Worm (Caenorhabditis elegans): ENCODE measurements around the gene nhr-238.
A peak's percentile ranks its signal among the peaks of the same experiment; 100 is the strongest.

The nhr-238 gene

DNA sequence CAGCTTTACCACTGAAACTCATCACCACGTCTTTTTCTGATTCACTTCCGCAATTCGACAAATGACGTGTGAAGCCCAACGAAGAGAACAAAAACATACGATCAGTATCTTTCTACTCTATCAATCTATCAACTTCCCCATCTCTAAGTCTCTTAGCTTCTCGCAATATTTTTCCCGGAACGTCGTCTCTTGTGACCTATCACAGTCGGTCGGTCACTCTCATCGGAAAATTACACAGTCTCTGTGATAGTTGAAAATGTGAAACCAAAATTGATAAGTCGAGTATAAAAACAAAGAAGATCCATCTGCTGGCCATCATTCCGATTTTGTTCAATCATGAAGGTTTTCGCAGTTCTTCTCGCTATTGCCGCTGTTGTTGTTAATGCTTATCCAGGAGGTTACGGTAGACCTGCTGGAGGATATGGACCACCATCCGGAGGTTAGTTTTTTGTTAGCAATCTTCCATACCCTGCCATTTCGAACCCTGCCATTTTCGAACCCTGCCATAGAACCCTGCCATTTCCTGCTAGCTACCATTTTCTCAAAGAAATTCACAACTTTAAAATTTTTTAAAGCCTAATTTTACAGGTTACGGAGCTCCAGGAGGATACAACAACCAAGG, 35.3 kb downstream of the nhr-238 start, which contains the start of gene F16B4.4:
Gene F16B4.4, plus strand, starts transcription at position 221 of the 622 bp plus-strand sequence.
- no peak for TF ChIP-seq ceh-13 (GFP tag; optimal IDR thresholded peaks at IDR 0.05)
- no peak for TF ChIP-seq scrt-1 (GFP tag; IDR thresholded peaks at IDR 0.05)
- TF ChIP-seq hmg-4 (GFP tag; optimal IDR thresholded peaks at IDR 0.05): no peak
- TF ChIP-seq tbx-11 (GFP tag; IDR thresholded peaks at IDR 0.05): no peak
- TF ChIP-seq tbx-37 (GFP tag; conservative IDR thresholded peaks at IDR 0.05): no peak
- no peak for TF ChIP-seq ama-1 (optimal IDR thresholded peaks at IDR 0.05)
- TF ChIP-seq ceh-36 (tag; optimal IDR thresholded peaks at IDR 0.05): no peak

DNA sequence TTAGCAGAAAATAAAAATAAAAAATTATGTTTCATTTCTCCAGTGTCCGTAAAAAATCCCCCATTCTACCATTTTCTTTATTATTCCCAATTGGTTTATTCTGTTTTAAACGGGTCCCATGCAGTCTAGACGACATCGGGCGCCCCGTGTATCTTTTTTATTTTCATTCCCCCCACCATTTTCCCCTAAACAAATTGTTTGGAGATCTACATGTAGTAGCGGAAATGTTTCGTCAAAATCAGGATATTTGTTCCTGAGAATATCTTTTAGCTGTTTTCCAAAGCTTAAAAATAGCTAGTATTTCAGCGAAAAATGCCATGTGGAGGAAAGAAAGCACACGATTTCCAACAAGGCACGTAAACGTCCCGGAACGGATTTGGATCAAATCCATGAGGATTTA, 41.1 kb downstream of the nhr-238 start, which contains the start of gene F16B4.5:
Gene F16B4.5, plus strand, starts transcription at position 301 of the 400 bp plus-strand sequence.
- no peak for TF ChIP-seq ceh-36 (tag; optimal IDR thresholded peaks at IDR 0.05)
- TF ChIP-seq F13C5.2 (tag; optimal IDR thresholded peaks at IDR 0.05): no peak
- no peak for TF ChIP-seq tbx-11 (GFP tag; IDR thresholded peaks at IDR 0.05)
- no peak for TF ChIP-seq sea-1 (GFP tag; conservative IDR thresholded peaks at IDR 0.05)
- no peak for TF ChIP-seq hnd-1 (tag; optimal IDR thresholded peaks at IDR 0.05)
- TF ChIP-seq ceh-13 (GFP tag; optimal IDR thresholded peaks at IDR 0.05): no peak
- no peak for TF ChIP-seq pes-1 (GFP tag; IDR thresholded peaks at IDR 0.05)
- TF ChIP-seq tra-4 (tag; optimal IDR thresholded peaks at IDR 0.05): no peak
- TF ChIP-seq hmg-4 (GFP tag; optimal IDR thresholded peaks at IDR 0.05): no peak
- TF ChIP-seq flt-1 (GFP tag; IDR thresholded peaks at IDR 0.05): no peak
- no peak for TF ChIP-seq ets-7 (tag; optimal IDR thresholded peaks at IDR 0.05)
- TF ChIP-seq B0310.2 (tag; optimal IDR thresholded peaks at IDR 0.05): no peak
- TF ChIP-seq tbx-37 (GFP tag; conservative IDR thresholded peaks at IDR 0.05): no peak

ce11 chrV:1586906-1587305, 42.3 kb downstream of the nhr-238 start, which contains the start of gene F16B4.6:
TSS of gene F16B4.6 (plus strand) at chrV:1587206.
- no peak for TF ChIP-seq ets-7 (tag; optimal IDR thresholded peaks at IDR 0.05)
- no peak for TF ChIP-seq aly-1 (tag; optimal IDR thresholded peaks at IDR 0.05)
- no peak for TF ChIP-seq hnd-1 (tag; optimal IDR thresholded peaks at IDR 0.05)
- TF ChIP-seq ceh-36 (tag; optimal IDR thresholded peaks at IDR 0.05): no peak
- TF ChIP-seq ceh-13 (GFP tag; optimal IDR thresholded peaks at IDR 0.05): no peak
- TF ChIP-seq F13C5.2 (tag; optimal IDR thresholded peaks at IDR 0.05): no peak
- TF ChIP-seq tbx-11 (GFP tag; IDR thresholded peaks at IDR 0.05): no peak
- no peak for TF ChIP-seq pes-1 (GFP tag; IDR thresholded peaks at IDR 0.05)
- TF ChIP-seq scrt-1 (GFP tag; IDR thresholded peaks at IDR 0.05): no peak
- TF ChIP-seq hmg-4 (GFP tag; optimal IDR thresholded peaks at IDR 0.05): no peak
- TF ChIP-seq tbx-37 (GFP tag; conservative IDR thresholded peaks at IDR 0.05): no peak
- no peak for TF ChIP-seq B0310.2 (tag; optimal IDR thresholded peaks at IDR 0.05)

DNA sequence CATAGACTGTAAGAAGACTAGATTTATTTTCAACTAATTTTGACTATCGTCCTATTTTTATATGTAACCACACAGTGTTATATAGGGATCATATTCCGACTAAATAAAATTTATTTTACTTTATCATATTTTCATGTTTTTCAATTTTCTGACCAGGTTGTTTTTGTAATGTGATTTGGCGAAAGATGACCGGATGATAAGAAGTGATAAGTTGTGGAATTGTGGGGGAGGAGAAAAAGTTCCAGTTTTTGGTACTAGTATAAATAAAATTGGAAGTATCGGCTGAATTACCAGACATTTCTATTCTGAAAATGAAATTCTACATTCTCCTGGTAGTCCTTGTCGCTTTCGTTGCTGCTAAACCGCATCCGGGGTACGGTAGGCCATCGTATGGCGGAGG, 43.8 kb downstream of the nhr-238 start, which contains the start of gene F16B4.7:
Gene F16B4.7, plus strand, starts transcription at position 301 of the 400 bp plus-strand sequence.
- TF ChIP-seq ama-1 (optimal IDR thresholded peaks at IDR 0.05) (no peak), hmg-4 (GFP tag; optimal IDR thresholded peaks at IDR 0.05) (peak; percentile 25), tra-4 (tag; optimal IDR thresholded peaks at IDR 0.05) (peak; percentile 31), ceh-36 (tag; optimal IDR thresholded peaks at IDR 0.05) (peak; percentile 27)

- no peak for TF ChIP-seq F13C5.2 (tag; optimal IDR thresholded peaks at IDR 0.05)
- TF ChIP-seq hnd-1 (tag; optimal IDR thresholded peaks at IDR 0.05): no peak
- no peak for TF ChIP-seq aly-1 (tag; optimal IDR thresholded peaks at IDR 0.05)
- TF ChIP-seq ama-1 (optimal IDR thresholded peaks at IDR 0.05): no peak
- no peak for TF ChIP-seq B0310.2 (tag; optimal IDR thresholded peaks at IDR 0.05)
- TF ChIP-seq pes-1 (GFP tag; IDR thresholded peaks at IDR 0.05): no peak
- TF ChIP-seq tra-4 (tag; optimal IDR thresholded peaks at IDR 0.05): no peak
- TF ChIP-seq scrt-1 (GFP tag; IDR thresholded peaks at IDR 0.05): no peak
- no peak for TF ChIP-seq hmg-4 (GFP tag; optimal IDR thresholded peaks at IDR 0.05)
- TF ChIP-seq ceh-13 (GFP tag; optimal IDR thresholded peaks at IDR 0.05): no peak
- no peak for TF ChIP-seq hmbx-1 (tag; optimal IDR thresholded peaks at IDR 0.05)
- TF ChIP-seq sea-1 (GFP tag; conservative IDR thresholded peaks at IDR 0.05): no peak
- TF ChIP-seq ets-7 (tag; optimal IDR thresholded peaks at IDR 0.05): no peak
Measured at ce11 chrV:1583242-1583641, 46.0 kb downstream of the nhr-238 start.

- TF ChIP-seq hmg-4 (GFP tag; optimal IDR thresholded peaks at IDR 0.05) (no peak), hnd-1 (tag; optimal IDR thresholded peaks at IDR 0.05) (no peak), pes-1 (GFP tag; IDR thresholded peaks at IDR 0.05) (no peak), hmbx-1 (tag; optimal IDR thresholded peaks at IDR 0.05) (no peak), aly-1 (tag; optimal IDR thresholded peaks at IDR 0.05) (no peak), ceh-36 (tag; optimal IDR thresholded peaks at IDR 0.05) (no peak), flt-1 (GFP tag; IDR thresholded peaks at IDR 0.05) (no peak), B0310.2 (tag; optimal IDR thresholded peaks at IDR 0.05) (no peak), F13C5.2 (tag; optimal IDR thresholded peaks at IDR 0.05) (no peak), ets-7 (tag; optimal IDR thresholded peaks at IDR 0.05) (no peak), ceh-13 (GFP tag; optimal IDR thresholded peaks at IDR 0.05) (no peak)
Measured at ce11 chrV:1579790-1580189, 49.4 kb downstream of the nhr-238 start.

- 0 out of 2 replicates have a peak, but pooled peaks have one; percentile 56 for TF ChIP-seq scrt-1 (GFP tag; IDR thresholded peaks at IDR 0.05)
- TF ChIP-seq sea-1 (GFP tag; conservative IDR thresholded peaks at IDR 0.05): no peak
- no peak for TF ChIP-seq ceh-13 (GFP tag; optimal IDR thresholded peaks at IDR 0.05)
- peak; percentile 58 for TF ChIP-seq hmg-4 (GFP tag; optimal IDR thresholded peaks at IDR 0.05)
Measured at ce11 chrV:1578572-1579230, 50.5 kb downstream of the nhr-238 start.
